Worm (Caenorhabditis elegans): ENCODE data around the gene C13E3.1.

- TF ChIP-seq fkh-10 (GFP tag; optimal IDR thresholded peaks at IDR 0.05) (no peak), hlh-13 (GFP tag; optimal IDR thresholded peaks at IDR 0.05) (no peak), elt-2 (tag; optimal IDR thresholded peaks at IDR 0.05) (no peak), hlh-30 (tag; optimal IDR thresholded peaks at IDR 0.05; ENCODE audit: insufficient read depth) (no peak)
Measured at ce11 chrX:8843988-8844387, 48.9 kb upstream of the C13E3.1 start, which contains the start of gene ubc-23.

Measured in whole organism, late embryonic.